Fruit fly (Drosophila melanogaster): ENCODE measurements around the gene regucalcin.

Gene regucalcin

dm6 chrX:11999974-12000618, 12.1 kb upstream of the regucalcin start (continued):
- TF ChIP-seq CG32264 (GFP tag; optimal IDR thresholded peaks at IDR 0.05), result no peak
- TF ChIP-seq h (GFP tag; optimal IDR thresholded peaks at IDR 0.05), result peak; percentile 69
- no peak for TF ChIP-seq Vsx2 (GFP tag; optimal IDR thresholded peaks at IDR 0.05; ENCODE audit: partially characterized antibody)

- TF ChIP-seq pan (optimal IDR thresholded peaks at IDR 0.05), result no peak
- TF ChIP-seq rgr (GFP tag; optimal IDR thresholded peaks at IDR 0.05), result no peak
- TF ChIP-seq lola (GFP tag; optimal IDR thresholded peaks at IDR 0.05), result no peak
- TF ChIP-seq Hr78 (GFP tag; optimal IDR thresholded peaks at IDR 0.05), result no peak
- TF ChIP-seq CG32264 (GFP tag; optimal IDR thresholded peaks at IDR 0.05), result no peak
- TF ChIP-seq HLH106 (tag; optimal IDR thresholded peaks at IDR 0.05), result no peak
- TF ChIP-seq dsf (GFP tag; optimal IDR thresholded peaks at IDR 0.05; ENCODE audit: borderline replicate concordance), result no peak
- no peak for TF ChIP-seq CrebA (GFP tag; optimal IDR thresholded peaks at IDR 0.05; ENCODE audit: borderline replicate concordance)
- no peak for TF ChIP-seq Rel (GFP tag; optimal IDR thresholded peaks at IDR 0.05)
- TF ChIP-seq Rel (tag; optimal IDR thresholded peaks at IDR 0.05), result no peak
- no peak for TF ChIP-seq Myc (optimal IDR thresholded peaks at IDR 0.05)
- TF ChIP-seq sage (GFP tag; optimal IDR thresholded peaks at IDR 0.05), result no peak
- TF ChIP-seq dmrt93B (GFP tag; optimal IDR thresholded peaks at IDR 0.05), result no peak
- no peak for TF ChIP-seq fru (GFP tag; optimal IDR thresholded peaks at IDR 0.05)
- TF ChIP-seq Dif (GFP tag; optimal IDR thresholded peaks at IDR 0.05; ENCODE audit: partially characterized antibody), result no peak
- no peak for TF ChIP-seq brk (GFP tag; optimal IDR thresholded peaks at IDR 0.05)
- TF ChIP-seq woc (GFP tag; optimal IDR thresholded peaks at IDR 0.05), result no peak
- no peak for TF ChIP-seq psq (GFP tag; optimal IDR thresholded peaks at IDR 0.05)
- TF ChIP-seq sv (GFP tag; optimal IDR thresholded peaks at IDR 0.05), result no peak
- TF ChIP-seq Mio (GFP tag; optimal IDR thresholded peaks at IDR 0.05), result no peak
Measured at dm6 chrX:12001005-12001404, 11.2 kb upstream of the regucalcin start.

dm6 chrX:12003437-12004394, 8.5 kb upstream of the regucalcin start, which contains the start of gene fw:
fw (minus strand) TSS chrX:12003914.
- TF ChIP-seq br (GFP tag; optimal IDR thresholded peaks at IDR 0.05) (peak; percentile 87), Jra (GFP tag; optimal IDR thresholded peaks at IDR 0.05) (no peak), CG32264 (GFP tag; optimal IDR thresholded peaks at IDR 0.05) (peak; percentile 49), sv (GFP tag; optimal IDR thresholded peaks at IDR 0.05) (peak; percentile 3), woc (GFP tag; optimal IDR thresholded peaks at IDR 0.05) (peak; percentile 83), OdsH (GFP tag; optimal IDR thresholded peaks at IDR 0.05) (peak; percentile 69), CG9705 (GFP tag; optimal IDR thresholded peaks at IDR 0.05) (peak; percentile 4), jim (GFP tag; optimal IDR thresholded peaks at IDR 0.05) (no peak), Myc (optimal IDR thresholded peaks at IDR 0.05) (no peak), Hr83 (GFP tag; optimal IDR thresholded peaks at IDR 0.05; ENCODE audit: poor library complexity, severe bottlenecking) (no peak), h (GFP tag; optimal IDR thresholded peaks at IDR 0.05) (peak; percentile 88), Hr78 (GFP tag; optimal IDR thresholded peaks at IDR 0.05) (no peak), N (GFP tag; optimal IDR thresholded peaks at IDR 0.05) (no peak), Mio (GFP tag; optimal IDR thresholded peaks at IDR 0.05) (no peak), foxo (GFP tag; optimal IDR thresholded peaks at IDR 0.05) (peak; percentile 26 to 79), Vsx2 (GFP tag; optimal IDR thresholded peaks at IDR 0.05; ENCODE audit: partially characterized antibody) (peak; percentile 69), usp (GFP tag; optimal IDR thresholded peaks at IDR 0.05) (no peak), tai (GFP tag; optimal IDR thresholded peaks at IDR 0.05) (no peak), dmrt93B (GFP tag; optimal IDR thresholded peaks at IDR 0.05) (no peak), Sp1 (GFP tag; optimal IDR thresholded peaks at IDR 0.05) (peak; percentile 70), fru (GFP tag; optimal IDR thresholded peaks at IDR 0.05) (peak; percentile 86), brk (GFP tag; optimal IDR thresholded peaks at IDR 0.05) (peak; percentile 30), pan (optimal IDR thresholded peaks at IDR 0.05) (no peak), CrebA (GFP tag; optimal IDR thresholded peaks at IDR 0.05; ENCODE audit: borderline replicate concordance) (peak; percentile 6), Abd-B (GFP tag; optimal IDR thresholded peaks at IDR 0.05) (no peak), Rel (GFP tag; optimal IDR thresholded peaks at IDR 0.05) (no peak), Rel (tag; optimal IDR thresholded peaks at IDR 0.05) (peak; percentile 25), rgr (GFP tag; optimal IDR thresholded peaks at IDR 0.05) (peak; percentile 81), dsf (GFP tag; optimal IDR thresholded peaks at IDR 0.05; ENCODE audit: borderline replicate concordance) (no peak), Hnf4 (GFP tag; optimal IDR thresholded peaks at IDR 0.05) (peak; percentile 72), dl (GFP tag; optimal IDR thresholded peaks at IDR 0.05; ENCODE audit: insufficient read depth in 1 of 2, partially characterized antibody in 2 of 2) (no peak), sage (GFP tag; optimal IDR thresholded peaks at IDR 0.05) (no peak), ey (GFP tag; optimal IDR thresholded peaks at IDR 0.05) (peak; percentile 90), lola (GFP tag; optimal IDR thresholded peaks at IDR 0.05) (no peak), HLH106 (tag; optimal IDR thresholded peaks at IDR 0.05) (peak; percentile 80), GATAd (GFP tag; optimal IDR thresholded peaks at IDR 0.05) (no peak), Dif (GFP tag; optimal IDR thresholded peaks at IDR 0.05; ENCODE audit: partially characterized antibody) (no peak), Dfd (GFP tag; optimal IDR thresholded peaks at IDR 0.05) (no peak), psq (GFP tag; optimal IDR thresholded peaks at IDR 0.05) (peak; percentile 62)
